Fruit fly (Drosophila melanogaster) whole organism, pupa: Measurements from ENCODE around the gene CG7054.

Experiments used
- CG4496 ChIP-seq: fragments of 200-800 bp; sonication (Bioruptor generic); IDR thresholded peaks from 3 replicates; pipeline ENCODE4 v1.3.6; 2022; ENCODE audit warnings: missing biosample characterization, missing genetic modification characterization
- CG8159 ChIP-seq: fragments of 200-800 bp; sonication (Bioruptor generic); optimal IDR thresholded peaks from 3 replicates; lab custom pipeline; 2018; ENCODE audit warnings: missing biosample characterization, mild to moderate bottlenecking, missing genetic modification characterization, moderate library complexity
- Snoo ChIP-seq: fragments of 200-800 bp; sonication (Bioruptor generic); optimal IDR thresholded peaks from 3 replicates; lab custom pipeline; 2017; ENCODE audit warnings: missing biosample characterization, mild to moderate bottlenecking, missing genetic modification characterization, inconsistent platforms
- fd96Ca ChIP-seq: fragments of 200-800 bp; sonication (Bioruptor generic); IDR thresholded peaks from 3 replicates; pipeline ENCODE4 v1.3.6; 2022; ENCODE audit warnings: missing biosample characterization, missing genetic modification characterization
- gl ChIP-seq: fragments of 200-800 bp; sonication (Bioruptor generic); optimal IDR thresholded peaks from 2 replicates; lab custom pipeline; 2018; ENCODE audit warnings: missing biosample characterization, mild to moderate bottlenecking, missing genetic modification characterization
- rn ChIP-seq: fragments of 200-800 bp; sonication (Bioruptor generic); IDR thresholded peaks from 2 replicates; pipeline ENCODE4 v1.3.6; 2022; ENCODE audit warnings: missing biosample characterization, missing genetic modification characterization

dm6 chr3R:22461673-22462585, 2.9 kb upstream of the CG7054 start, which contains the start of the genes Rpn7 and AP-2mu:
- TF ChIP-seq CG4496: no peak
- TF ChIP-seq fd96Ca: no peak
- no peak for TF ChIP-seq Snoo
- TF ChIP-seq CG8159 (tag; lab: Kevin White, UChicago): no peak
- TF ChIP-seq gl (tag; lab: Kevin White, UChicago): no peak
- no peak for TF ChIP-seq rn (GFP tag; lab: Robert Waterston, UW)
